Fruit fly (Drosophila melanogaster): Measurements from ENCODE around the gene Hsc70-4.

- TF ChIP-seq CG11504 (tag; optimal IDR thresholded peaks at IDR 0.05) (no peak), zf30C (GFP tag; optimal IDR thresholded peaks at IDR 0.05) (no peak), ci (GFP tag; IDR thresholded peaks at IDR 0.05) (no peak), en (GFP tag; optimal IDR thresholded peaks at IDR 0.05) (no peak), fu2 (GFP tag; optimal IDR thresholded peaks at IDR 0.05) (no peak), Dek (tag; optimal IDR thresholded peaks at IDR 0.05) (no peak), CG5180 (GFP tag; optimal IDR thresholded peaks at IDR 0.05) (no peak), TFAM (GFP tag; optimal IDR thresholded peaks at IDR 0.05) (no peak), pho (GFP tag; optimal IDR thresholded peaks at IDR 0.05) (no peak), CG7556 (GFP tag; optimal IDR thresholded peaks at IDR 0.05) (no peak)
Observed at dm6 chr3R:15282982-15283809, 40.7 kb downstream of the Hsc70-4 start.
